Worm (Caenorhabditis elegans) whole organism, mixed stage, embryonic: ENCODE data around the gene mksr-1.

Experiments
- M03D4.4 ChIP-seq: sonication (generic microtip); optimal IDR thresholded peaks from 2 replicates; lab custom pipeline; 2017; ENCODE audit warnings: mild to moderate bottlenecking, missing genetic modification characterization, missing compliant biosample characterization
- blmp-1 ChIP-seq: fragments of 150-350 bp; optimal IDR thresholded peaks from 2 replicates; lab custom pipeline; 2014; ENCODE audit warnings: missing biosample characterization, missing genetic modification characterization
- ceh-39 ChIP-seq: fragments of 150-350 bp; optimal IDR thresholded peaks from 2 replicates; lab custom pipeline; 2014; ENCODE audit warnings: missing biosample characterization, missing genetic modification characterization
- ceh-43 ChIP-seq: fragments of 200-800 bp; sonication (Bioruptor generic); optimal IDR thresholded peaks from 2 replicates; lab custom pipeline; 2018; ENCODE audit warnings: mild to moderate bottlenecking, missing genetic modification characterization, moderate library complexity, missing compliant biosample characterization
- ceh-83 ChIP-seq: fragments of 200-800 bp; sonication (Bioruptor generic); optimal IDR thresholded peaks from 2 replicates; lab custom pipeline; 2018; ENCODE audit warnings: mild to moderate bottlenecking, missing genetic modification characterization, missing compliant biosample characterization
- cnd-1 ChIP-seq: fragments of 200-800 bp; sonication (Bioruptor generic); optimal IDR thresholded peaks from 2 replicates; lab custom pipeline; 2018; ENCODE audit warnings: mild to moderate bottlenecking, missing genetic modification characterization, missing compliant biosample characterization
- elt-1 ChIP-seq: sonication (generic microtip); optimal IDR thresholded peaks from 2 replicates; lab custom pipeline; 2017; ENCODE audit warnings: missing genetic modification characterization, mild to moderate bottlenecking, missing compliant biosample characterization, antibody characterized with exemption, moderate library complexity, borderline replicate concordance; ENCODE audit not compliant: insufficient read depth
- elt-3 ChIP-seq: fragments of 150-350 bp; optimal IDR thresholded peaks from 2 replicates; lab custom pipeline; 2014; ENCODE audit warnings: missing biosample characterization, missing genetic modification characterization
- flh-1 ChIP-seq: fragments of 200-800 bp; sonication (Bioruptor generic); optimal IDR thresholded peaks from 2 replicates; lab custom pipeline; 2018; ENCODE audit warnings: mild to moderate bottlenecking, missing genetic modification characterization, moderate library complexity, missing compliant biosample characterization
- hlh-1 ChIP-seq: fragments of 150-350 bp; optimal IDR thresholded peaks from 2 replicates; lab custom pipeline; 2014; ENCODE audit warnings: missing biosample characterization, missing genetic modification reagents, missing genetic modification characterization
- lin-13 ChIP-seq: fragments of 150-350 bp; optimal IDR thresholded peaks from 2 replicates; lab custom pipeline; 2014; ENCODE audit warnings: missing biosample characterization, missing genetic modification characterization
- lin-32 ChIP-seq: fragments of 200-800 bp; sonication (Bioruptor generic); optimal IDR thresholded peaks from 2 replicates; lab custom pipeline; 2018; ENCODE audit warnings: mild to moderate bottlenecking, missing genetic modification characterization, missing compliant biosample characterization
- lsy-2 ChIP-seq: fragments of 150-350 bp; optimal IDR thresholded peaks from 2 replicates; lab custom pipeline; 2014; ENCODE audit warnings: missing biosample characterization, missing genetic modification characterization
- mep-1 ChIP-seq: fragments of 150-350 bp; optimal IDR thresholded peaks from 2 replicates; lab custom pipeline; 2017; ENCODE audit warnings: missing biosample characterization, missing genetic modification reagents, missing genetic modification characterization, inconsistent platforms
- nhr-12 ChIP-seq: fragments of 150-350 bp; optimal IDR thresholded peaks from 2 replicates; lab custom pipeline; 2014; ENCODE audit warnings: missing biosample characterization, missing genetic modification characterization
- nhr-2 ChIP-seq: fragments of 150-350 bp; optimal IDR thresholded peaks from 2 replicates; lab custom pipeline; 2014; ENCODE audit warnings: missing biosample characterization, missing genetic modification characterization
- nhr-76 ChIP-seq: sonication (generic microtip); optimal IDR thresholded peaks from 2 replicates; lab custom pipeline; 2017; ENCODE audit warnings: missing biosample characterization, missing genetic modification characterization
- pha-4 ChIP-seq: fragments of 150-350 bp; optimal IDR thresholded peaks from 2 replicates; lab custom pipeline; 2018; ENCODE audit warnings: missing biosample characterization, missing genetic modification reagents, missing genetic modification characterization
- sem-2 ChIP-seq: fragments of 200-800 bp; sonication (Bioruptor generic); optimal IDR thresholded peaks from 2 replicates; lab custom pipeline; 2018; ENCODE audit warnings: mild to moderate bottlenecking, missing genetic modification characterization, missing compliant biosample characterization
- snpc-4 ChIP-seq: fragments of 150-350 bp; optimal IDR thresholded peaks from 2 replicates; lab custom pipeline; 2014; ENCODE audit warnings: missing biosample characterization, missing genetic modification characterization
- sptf-1 ChIP-seq: sonication (generic microtip); optimal IDR thresholded peaks from 2 replicates; lab custom pipeline; 2017; ENCODE audit warnings: mild to moderate bottlenecking, missing genetic modification characterization, moderate library complexity, missing compliant biosample characterization
- unc-120 ChIP-seq: sonication (generic microtip); optimal IDR thresholded peaks from 2 replicates; lab custom pipeline; 2017; ENCODE audit warnings: missing genetic modification characterization, missing compliant biosample characterization; ENCODE audit not compliant: poor library complexity, severe bottlenecking
- unc-39 ChIP-seq: fragments of 150-350 bp; optimal IDR thresholded peaks from 2 replicates; lab custom pipeline; 2014; ENCODE audit warnings: missing biosample characterization, missing genetic modification characterization
- unc-62 ChIP-seq: fragments of 150-350 bp; optimal IDR thresholded peaks from 2 replicates; lab custom pipeline; 2014; ENCODE audit warnings: missing biosample characterization, missing genetic modification reagents, missing genetic modification characterization
- zip-8 ChIP-seq: fragments of 150-350 bp; optimal IDR thresholded peaks from 2 replicates; lab custom pipeline; 2014; ENCODE audit warnings: missing biosample characterization, missing genetic modification characterization
- ztf-11 ChIP-seq: fragments of 150-350 bp; optimal IDR thresholded peaks from 2 replicates; lab custom pipeline; 2014; ENCODE audit warnings: missing biosample characterization, missing genetic modification characterization

Gene mksr-1

ce11 chrX:1068986-1069385, at the start of gene mksr-1:
Gene mksr-1 (minus strand): TSS chrX:1069129.
- TF ChIP-seq nhr-12 (no peak), cnd-1 (tag; lab: Kevin White, UChicago) (peak; percentile 13), lin-32 (peak; percentile 76)

DNA sequence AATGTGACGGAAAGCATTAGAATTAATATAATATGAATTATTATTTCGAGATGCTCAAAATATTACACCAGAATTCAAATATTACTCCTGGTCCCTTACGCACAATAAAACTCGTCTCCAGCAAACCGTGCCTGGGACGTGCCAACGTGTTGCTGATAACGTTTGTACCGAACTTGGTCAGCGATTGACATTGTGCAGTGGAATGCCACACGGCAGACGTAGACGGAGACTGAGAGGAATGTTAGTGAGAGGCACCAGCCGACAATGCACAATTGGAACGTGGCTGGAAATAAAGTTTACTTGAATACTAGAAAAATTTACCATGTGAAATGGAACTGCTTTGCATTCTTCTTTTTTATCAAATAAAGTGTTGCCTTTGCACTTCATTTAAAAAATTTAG, 48.3 kb upstream of the mksr-1 start:
- TF ChIP-seq lin-13, result no peak
- TF ChIP-seq unc-39 (tag; lab: Kevin White, UChicago), result no peak
- TF ChIP-seq nhr-12, result no peak
- TF ChIP-seq mep-1, result no peak
- no peak for TF ChIP-seq ceh-43
- no peak for TF ChIP-seq blmp-1 (tag; lab: Kevin White, UChicago)
- no peak for TF ChIP-seq zip-8 (tag; lab: Kevin White, UChicago)
- TF ChIP-seq, all 35 proteins: peak for 0

DNA sequence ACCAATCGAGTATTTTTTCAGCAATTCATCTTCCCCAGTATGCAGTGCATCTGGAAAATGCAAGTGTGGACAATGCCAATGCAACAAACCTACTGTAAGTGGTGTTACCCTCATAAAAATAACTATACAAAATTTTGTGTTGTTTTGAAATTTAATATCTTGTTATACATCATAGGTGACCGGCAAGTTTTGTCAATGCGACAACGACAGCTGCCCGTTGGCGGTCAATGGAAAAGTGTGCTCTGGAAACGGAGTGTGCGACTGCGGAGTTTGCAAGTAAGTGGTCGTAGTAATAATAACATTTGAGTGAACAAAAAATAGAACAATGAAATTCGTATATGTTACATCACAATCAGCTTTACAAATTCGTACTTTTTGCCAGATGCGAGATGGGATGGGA, 46.3 kb upstream of the mksr-1 start:
- TF ChIP-seq hlh-1 (tag; lab: Kevin White, UChicago), result peak; percentile 64
- no peak for TF ChIP-seq pha-4 (tag; lab: Kevin White, UChicago)

- no peak for TF ChIP-seq ceh-43
- no peak for TF ChIP-seq unc-39 (tag; lab: Kevin White, UChicago)
- TF ChIP-seq hlh-1 (tag; lab: Kevin White, UChicago), result no peak
- no peak for TF ChIP-seq sptf-1 (tag; lab: Kevin White, UChicago)
These were observed 42.7 kb upstream of the mksr-1 start, which contains the start of gene C05D9.3 for ce11 chrX:1111603-1112002. Gene C05D9.3 (plus strand): TSS chrX:1111903.

DNA sequence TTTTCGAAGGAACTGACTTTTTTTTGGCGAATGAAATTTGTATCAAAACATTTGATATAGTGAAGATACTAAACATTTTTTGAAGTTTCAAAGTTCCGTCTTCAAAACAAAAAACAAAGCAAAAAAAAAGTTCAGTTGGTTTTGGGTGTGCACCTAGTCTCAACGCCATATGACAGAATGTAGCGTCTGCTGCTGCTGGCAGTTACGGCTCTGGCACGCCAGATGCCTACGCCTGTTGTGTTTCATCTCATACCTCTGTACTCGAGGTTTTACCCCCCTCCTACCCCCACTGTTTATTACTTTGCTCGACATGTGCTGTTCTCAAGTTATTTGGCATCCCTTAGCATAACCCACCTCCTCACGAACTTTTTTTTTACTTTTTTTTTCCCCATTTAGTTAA, 41.8 kb upstream of the mksr-1 start:
- TF ChIP-seq hlh-1 (tag; lab: Kevin White, UChicago), result peak; percentile 98
- TF ChIP-seq sem-2 (GFP tag; lab: Kevin White, UChicago), result no peak
- peak; percentile 48 for TF ChIP-seq unc-120 (tag; lab: Kevin White, UChicago)

ce11 chrX:1108874-1109273, 39.9 kb upstream of the mksr-1 start:
- TF ChIP-seq M03D4.4 (tag; lab: Kevin White, UChicago) (no peak), unc-62 (GFP tag; lab: Kevin White, UChicago) (peak; percentile 93), snpc-4 (tag; lab: Kevin White, UChicago) (no peak), hlh-1 (tag; lab: Kevin White, UChicago) (peak; percentile 92), zip-8 (tag; lab: Kevin White, UChicago) (no peak), sem-2 (GFP tag; lab: Kevin White, UChicago) (no peak), cnd-1 (tag; lab: Kevin White, UChicago) (no peak), nhr-76 (no peak), elt-3 (tag; lab: Kevin White, UChicago) (no peak), flh-1 (GFP tag; lab: Kevin White, UChicago) (no peak), lin-13 (no peak), elt-1 (tag; lab: Kevin White, UChicago) (no peak), unc-120 (tag; lab: Kevin White, UChicago) (peak; percentile 47), lin-32 (no peak), blmp-1 (tag; lab: Kevin White, UChicago) (no peak), ceh-43 (no peak), ceh-39 (tag; lab: Kevin White, UChicago) (no peak)

- TF ChIP-seq nhr-2 (tag; lab: Kevin White, UChicago) (no peak), flh-1 (GFP tag; lab: Kevin White, UChicago) (no peak), lsy-2 (tag; lab: Kevin White, UChicago) (no peak), cnd-1 (tag; lab: Kevin White, UChicago) (no peak), ztf-11 (tag; lab: Kevin White, UChicago) (no peak), snpc-4 (tag; lab: Kevin White, UChicago) (no peak), pha-4 (tag; lab: Kevin White, UChicago) (no peak), lin-32 (no peak), lin-13 (no peak), ceh-39 (tag; lab: Kevin White, UChicago) (no peak), mep-1 (no peak), ceh-83 (GFP tag; lab: Kevin White, UChicago) (no peak), elt-1 (tag; lab: Kevin White, UChicago) (no peak)
- TF ChIP-seq, all 35 proteins: peak for 0
These were observed 38.8 kb upstream of the mksr-1 start, which contains the start of gene C05D9.4 for ce11 chrX:1107758-1108157. Gene C05D9.4 (plus strand): TSS chrX:1108058.
